Worm (Caenorhabditis elegans): ENCODE data around the gene mfsd-8.

The mfsd-8 gene

ce11 chrIII:3253043-3253442, 29.1 kb upstream of the mfsd-8 start, which contains the start of gene Y53G8AL.3:
Gene Y53G8AL.3, minus strand, starts transcription at chrIII:3253143.
- TF ChIP-seq daf-19 (GFP tag; conservative IDR thresholded peaks at IDR 0.05) (no peak), dmd-6 (GFP tag; IDR thresholded peaks at IDR 0.05) (no peak), Y5F2A.4 (GFP tag; optimal IDR thresholded peaks at IDR 0.05) (no peak), mxl-3 (GFP tag; optimal IDR thresholded peaks at IDR 0.05) (no peak), Y75B8A.6 (GFP tag; IDR thresholded peaks at IDR 0.05) (no peak), lin-29 (GFP tag; IDR thresholded peaks at IDR 0.05) (no peak), zfp-2 (tag; optimal IDR thresholded peaks at IDR 0.05) (no peak), aha-1 (tag) (no peak), nhr-237 (tag; optimal IDR thresholded peaks at IDR 0.05) (no peak), hif-1 (tag; optimal IDR thresholded peaks at IDR 0.05) (no peak), lin-39 (tag; optimal IDR thresholded peaks at IDR 0.05) (no peak)

- no peak for TF ChIP-seq mep-1 (tag; optimal IDR thresholded peaks at IDR 0.05)
- TF ChIP-seq rbr-2 (tag; optimal IDR thresholded peaks at IDR 0.05), result no peak
- TF ChIP-seq snpc-4 (tag; optimal IDR thresholded peaks at IDR 0.05), result no peak
- no peak for TF ChIP-seq Y105C5A.15 (GFP tag; IDR thresholded peaks at IDR 0.05)
- no peak for TF ChIP-seq madf-5 (GFP tag; IDR thresholded peaks at IDR 0.05)
- peak; percentile 76 for TF ChIP-seq lin-1 (GFP tag; IDR thresholded peaks at IDR 0.05)
- peak; percentile 7 for TF ChIP-seq mxl-3 (GFP tag; optimal IDR thresholded peaks at IDR 0.05)
- no peak for TF ChIP-seq unc-62 (GFP tag; optimal IDR thresholded peaks at IDR 0.05 in 1 of 2)
- TF ChIP-seq unc-62 (tag; optimal IDR thresholded peaks at IDR 0.05), result no peak
- no peak for TF ChIP-seq nhr-48 (tag; optimal IDR thresholded peaks at IDR 0.05)
- TF ChIP-seq ceh-20 (GFP tag; IDR thresholded peaks at IDR 0.05), result no peak
- TF ChIP-seq Y75B8A.6 (GFP tag; IDR thresholded peaks at IDR 0.05), result no peak
- TF ChIP-seq R02D3.7 (tag; optimal IDR thresholded peaks at IDR 0.05), result no peak
- no peak for TF ChIP-seq nhr-111 (GFP tag; optimal IDR thresholded peaks at IDR 0.05)
- TF ChIP-seq daf-8 (GFP tag; IDR thresholded peaks at IDR 0.05), result no peak
- TF ChIP-seq nhr-28 (tag; optimal IDR thresholded peaks at IDR 0.05), result peak; percentile 98
- no peak for TF ChIP-seq D1046.2 (GFP tag; IDR thresholded peaks at IDR 0.05)
- no peak for TF ChIP-seq daf-19 (GFP tag; conservative IDR thresholded peaks at IDR 0.05)
- peak; percentile 99 for TF ChIP-seq pqm-1 (tag; optimal IDR thresholded peaks at IDR 0.05)
- TF ChIP-seq egl-43 (GFP tag; IDR thresholded peaks at IDR 0.05), result no peak
- peak; percentile 82 for TF ChIP-seq dve-1 (tag; optimal IDR thresholded peaks at IDR 0.05; ENCODE audit: insufficient read depth)
- no peak for TF ChIP-seq lin-15B (tag; optimal IDR thresholded peaks at IDR 0.05)
- TF ChIP-seq hlh-11 (tag; optimal IDR thresholded peaks at IDR 0.05), result peak; percentile 77
- peak; percentile 69 for TF ChIP-seq php-3 (GFP tag; IDR thresholded peaks at IDR 0.05)
- no peak for TF ChIP-seq set-16 (GFP tag; IDR thresholded peaks at IDR 0.05)
- TF ChIP-seq zfp-2 (tag; optimal IDR thresholded peaks at IDR 0.05), result no peak
- TF ChIP-seq daf-16 (GFP tag; optimal IDR thresholded peaks at IDR 0.05), result no peak
- TF ChIP-seq daf-16 (tag; optimal IDR thresholded peaks at IDR 0.05), result peak; percentile 92
- no peak for TF ChIP-seq nhr-42 (GFP tag; IDR thresholded peaks at IDR 0.05)
- TF ChIP-seq jun-1 (tag; optimal IDR thresholded peaks at IDR 0.05), result no peak
- TF ChIP-seq dmd-6 (GFP tag; IDR thresholded peaks at IDR 0.05), result peak; percentile 87
- TF ChIP-seq nhr-77 (tag; optimal IDR thresholded peaks at IDR 0.05), result peak; percentile 84
These were observed 28.4 kb upstream of the mfsd-8 start for ce11 chrIII:3253736-3254135.

- TF ChIP-seq zip-11 (GFP tag; IDR thresholded peaks at IDR 0.05) (no peak), ceh-82 (tag; optimal IDR thresholded peaks at IDR 0.05) (no peak), fkh-10 (GFP tag; optimal IDR thresholded peaks at IDR 0.05) (no peak), hmg-1.1 (GFP tag; IDR thresholded peaks at IDR 0.05) (no peak), dve-1 (tag; optimal IDR thresholded peaks at IDR 0.05; ENCODE audit: insufficient read depth) (no peak), dpl-1 (GFP tag; optimal IDR thresholded peaks at IDR 0.05) (no peak), arid-1 (GFP tag; conservative IDR thresholded peaks at IDR 0.05) (no peak), daf-8 (GFP tag; IDR thresholded peaks at IDR 0.05) (no peak), unc-62 (GFP tag; optimal IDR thresholded peaks at IDR 0.05 in 1 of 2) (no peak), unc-62 (tag; optimal IDR thresholded peaks at IDR 0.05) (no peak), nhr-10 (tag; optimal IDR thresholded peaks at IDR 0.05) (no peak), mxl-2 (GFP tag; conservative IDR thresholded peaks at IDR 0.05) (no peak), spr-3 (GFP tag; optimal IDR thresholded peaks at IDR 0.05) (no peak), zfp-3 (GFP tag; conservative IDR thresholded peaks at IDR 0.05) (no peak), F44E2.7 (GFP tag; IDR thresholded peaks at IDR 0.05) (no peak), daf-16 (GFP tag; optimal IDR thresholded peaks at IDR 0.05) (no peak), daf-16 (tag; optimal IDR thresholded peaks at IDR 0.05) (no peak)
These were observed 27.1 kb upstream of the mfsd-8 start for ce11 chrIII:3255023-3255422.

Measured in whole organism, L4 larva.